Worm (Caenorhabditis elegans): ENCODE measurements around the gene ugt-37.

Gene ugt-37

ce11 chrV:7103247-7103646 is 41.9 kb downstream of the ugt-37 start, which contains the start of gene odr-2:
TSS of gene odr-2 (plus strand) at chrV:7103547.
- TF ChIP-seq R02D3.7 (tag; optimal IDR thresholded peaks at IDR 0.05) (no peak), nhr-10 (tag; optimal IDR thresholded peaks at IDR 0.05) (no peak)

DNA sequence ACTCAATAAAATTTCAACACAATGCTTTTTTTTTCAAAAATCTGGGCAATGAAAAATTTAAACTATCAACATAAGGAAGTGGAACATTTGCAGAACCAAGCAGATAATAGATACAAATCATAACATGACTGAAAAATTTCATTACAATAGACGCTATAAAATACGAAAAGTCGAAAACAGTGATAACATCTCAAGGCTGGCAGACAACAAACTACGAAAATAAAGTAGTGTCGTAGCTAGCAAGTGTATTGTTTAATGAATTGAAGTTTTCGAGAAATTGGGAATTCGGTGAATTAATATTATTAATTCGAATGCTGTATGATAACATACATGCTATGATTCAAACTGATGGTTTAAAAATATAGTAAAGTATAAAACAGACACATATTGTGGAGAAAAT is 48.3 kb downstream of the ugt-37 start:
- TF ChIP-seq nhr-28 (tag; optimal IDR thresholded peaks at IDR 0.05) (peak; percentile 92), unc-62 (GFP tag; optimal IDR thresholded peaks at IDR 0.05 in 1 of 2) (peak in 1 of 2 experiments; percentile 39), unc-62 (tag; optimal IDR thresholded peaks at IDR 0.05) (no peak), tag-97 (GFP tag; IDR thresholded peaks at IDR 0.05) (no peak)

DNA sequence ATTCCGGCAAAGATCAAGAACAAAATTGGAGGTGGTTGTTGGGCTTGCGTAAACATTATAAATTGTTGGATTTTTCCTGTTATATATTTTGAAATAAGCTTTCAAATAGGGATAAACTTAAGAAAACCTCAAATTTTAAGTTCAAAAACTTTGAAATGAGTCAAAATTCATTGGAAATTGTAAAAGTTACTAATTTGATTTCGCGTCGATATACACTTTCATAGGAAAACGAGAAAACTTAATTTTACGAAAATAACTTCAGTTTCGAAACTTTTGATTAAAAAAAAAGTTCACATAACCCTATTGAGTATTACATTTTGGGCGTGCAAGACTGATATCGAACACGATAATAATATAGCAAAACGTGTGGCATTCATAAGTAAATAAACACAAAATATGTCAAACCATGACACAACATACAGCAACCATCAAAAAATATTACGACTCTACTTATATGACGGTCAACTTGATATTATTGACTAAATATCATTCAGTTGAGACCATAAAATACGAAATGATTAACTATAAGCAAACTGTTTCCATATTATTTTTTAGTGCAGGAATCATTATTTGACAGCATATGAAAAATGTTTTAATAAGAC is 48.9 kb downstream of the ugt-37 start:
- TF ChIP-seq ceh-44 (GFP tag; IDR thresholded peaks at IDR 0.05) (no peak), php-3 (GFP tag; IDR thresholded peaks at IDR 0.05) (0 out of 2 replicates have a peak, but pooled peaks have one; percentile 21), saeg-2 (GFP tag; IDR thresholded peaks at IDR 0.05) (no peak), fkh-10 (GFP tag; optimal IDR thresholded peaks at IDR 0.05) (no peak), T26A8.4 (GFP tag; IDR thresholded peaks at IDR 0.05) (no peak), spr-3 (GFP tag; optimal IDR thresholded peaks at IDR 0.05) (no peak), egl-27 (tag; optimal IDR thresholded peaks at IDR 0.05) (no peak), nhr-28 (tag; optimal IDR thresholded peaks at IDR 0.05) (peak; percentile 64), pha-4 (GFP tag; IDR thresholded peaks at IDR 0.05) (no peak), pha-4 (tag; optimal IDR thresholded peaks at IDR 0.05) (peak; percentile 3), dve-1 (tag; optimal IDR thresholded peaks at IDR 0.05; ENCODE audit: insufficient read depth) (peak; percentile 24), zip-2 (tag; optimal IDR thresholded peaks at IDR 0.05) (no peak), lin-13 (GFP tag; optimal IDR thresholded peaks at IDR 0.05) (no peak), tra-1 (GFP tag; IDR thresholded peaks at IDR 0.05) (no peak), daf-16 (GFP tag; optimal IDR thresholded peaks at IDR 0.05) (no peak), daf-16 (tag; optimal IDR thresholded peaks at IDR 0.05) (peak; percentile 88), mep-1 (tag; optimal IDR thresholded peaks at IDR 0.05) (no peak), hlh-11 (tag; optimal IDR thresholded peaks at IDR 0.05) (no peak), F10B5.3 (tag; optimal IDR thresholded peaks at IDR 0.05) (no peak), ceh-62 (tag; optimal IDR thresholded peaks at IDR 0.05) (no peak), mxl-3 (GFP tag; optimal IDR thresholded peaks at IDR 0.05) (no peak)

ce11 chrV:7095254-7095990 is 49.7 kb downstream of the ugt-37 start:
- TF ChIP-seq ama-1 (optimal IDR thresholded peaks at IDR 0.05) (no peak), arid-1 (GFP tag; conservative IDR thresholded peaks at IDR 0.05) (no peak), lin-29 (GFP tag; IDR thresholded peaks at IDR 0.05) (no peak), hlh-30 (tag; optimal IDR thresholded peaks at IDR 0.05; ENCODE audit: insufficient read depth) (peak; percentile 2), F26F4.8 (GFP tag; conservative IDR thresholded peaks at IDR 0.05) (no peak), ceh-28 (tag; optimal IDR thresholded peaks at IDR 0.05) (no peak), nhr-76 (tag; optimal IDR thresholded peaks at IDR 0.05) (no peak), F44E2.7 (GFP tag; IDR thresholded peaks at IDR 0.05) (no peak), rbr-2 (tag; optimal IDR thresholded peaks at IDR 0.05) (no peak), unc-62 (GFP tag; optimal IDR thresholded peaks at IDR 0.05 in 1 of 2) (peak in 1 of 2 experiments; percentile 48), unc-62 (tag; optimal IDR thresholded peaks at IDR 0.05) (no peak), ztf-7 (tag; optimal IDR thresholded peaks at IDR 0.05) (no peak), gei-8 (GFP tag; optimal IDR thresholded peaks at IDR 0.05) (no peak), dve-1 (tag; optimal IDR thresholded peaks at IDR 0.05; ENCODE audit: insufficient read depth) (peak; percentile 54), lim-7 (GFP tag; IDR thresholded peaks at IDR 0.05) (no peak), vab-7 (GFP tag; IDR thresholded peaks at IDR 0.05) (no peak), snpc-4 (tag; optimal IDR thresholded peaks at IDR 0.05) (no peak), mdl-1 (tag; optimal IDR thresholded peaks at IDR 0.05) (no peak), pha-4 (GFP tag; IDR thresholded peaks at IDR 0.05) (no peak), pha-4 (tag; optimal IDR thresholded peaks at IDR 0.05) (no peak), nhr-48 (tag; optimal IDR thresholded peaks at IDR 0.05) (no peak), dmd-6 (GFP tag; IDR thresholded peaks at IDR 0.05) (0 out of 2 replicates have a peak, but pooled peaks have one; percentile 30), R02D3.7 (tag; optimal IDR thresholded peaks at IDR 0.05) (no peak), dpl-1 (GFP tag; optimal IDR thresholded peaks at IDR 0.05) (no peak), hif-1 (tag; optimal IDR thresholded peaks at IDR 0.05) (no peak), dmd-8 (GFP tag; IDR thresholded peaks at IDR 0.05) (no peak)

Measured in whole organism, L4 larva.